Worm (Caenorhabditis elegans): Measurements from ENCODE around the gene ZK792.1.

DNA sequence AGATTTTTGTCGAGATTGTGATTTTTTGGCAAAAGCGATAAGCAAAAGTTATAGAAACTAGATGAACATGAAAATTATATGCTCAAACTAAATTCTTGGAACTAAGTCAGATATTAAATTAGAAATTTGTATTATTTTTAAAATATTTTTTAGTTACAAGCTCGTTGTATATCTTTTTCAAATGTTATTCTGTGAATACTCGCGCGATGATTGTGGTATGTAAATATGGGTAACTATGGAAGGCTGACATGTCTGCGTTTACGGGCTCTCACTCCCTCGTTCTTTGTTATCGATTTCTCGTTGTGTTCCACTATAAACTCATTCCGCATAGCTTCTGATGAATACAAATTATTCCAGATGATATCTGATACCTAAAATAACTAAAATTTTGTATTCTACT lies 34.5 kb downstream of the ZK792.1 start, which contains the start of gene ZK792.7:
- TF ChIP-seq ama-1 (optimal IDR thresholded peaks at IDR 0.05) (no peak), ceh-36 (tag; optimal IDR thresholded peaks at IDR 0.05) (no peak), tbx-37 (GFP tag; conservative IDR thresholded peaks at IDR 0.05) (no peak), aly-1 (tag; optimal IDR thresholded peaks at IDR 0.05) (no peak), hnd-1 (tag; optimal IDR thresholded peaks at IDR 0.05) (no peak), pes-1 (GFP tag; IDR thresholded peaks at IDR 0.05) (no peak), scrt-1 (GFP tag; IDR thresholded peaks at IDR 0.05) (no peak), ceh-13 (GFP tag; optimal IDR thresholded peaks at IDR 0.05) (no peak), flt-1 (GFP tag; IDR thresholded peaks at IDR 0.05) (no peak), B0310.2 (tag; optimal IDR thresholded peaks at IDR 0.05) (no peak), hmg-4 (GFP tag; optimal IDR thresholded peaks at IDR 0.05) (no peak), ets-7 (tag; optimal IDR thresholded peaks at IDR 0.05) (no peak), tbx-11 (GFP tag; IDR thresholded peaks at IDR 0.05) (no peak), tra-4 (tag; optimal IDR thresholded peaks at IDR 0.05) (no peak)

Data from whole organism, early embryonic.